Worm (Caenorhabditis elegans) whole organism, late embryonic: Measurements from ENCODE around the gene srbc-22.

Experiments
- K02D7.2 ChIP-seq: sonication (generic microtip); optimal IDR thresholded peaks from 2 replicates; lab custom pipeline; 2017; ENCODE audit warnings: mild to moderate bottlenecking, missing genetic modification characterization, missing compliant biosample characterization
- ceh-19 ChIP-seq: fragments of 200-800 bp; sonication (Bioruptor generic); optimal IDR thresholded peaks from 2 replicates; lab custom pipeline; 2018; ENCODE audit warnings: mild to moderate bottlenecking, missing genetic modification characterization, missing compliant biosample characterization
- ceh-2 ChIP-seq: sonication (generic microtip); optimal IDR thresholded peaks from 2 replicates; lab custom pipeline; 2016; ENCODE audit warnings: missing genotype, missing genetic modification characterization, missing compliant biosample characterization
- ceh-48 ChIP-seq: sonication (generic microtip); optimal IDR thresholded peaks from 2 replicates; lab custom pipeline; 2016; ENCODE audit warnings: missing genetic modification characterization, inconsistent platforms, missing compliant biosample characterization
- ets-4 ChIP-seq: sonication (generic microtip); optimal IDR thresholded peaks from 2 replicates; lab custom pipeline; 2016; ENCODE audit warnings: missing genetic modification characterization, missing compliant biosample characterization
- hlh-13 ChIP-seq: fragments of 200-800 bp; sonication (Bioruptor generic); optimal IDR thresholded peaks from 2 replicates; lab custom pipeline; 2018; ENCODE audit warnings: mild to moderate bottlenecking, missing genetic modification characterization, missing compliant biosample characterization
- hlh-30 ChIP-seq: sonication (generic microtip); optimal IDR thresholded peaks from 2 replicates; lab custom pipeline; 2017; ENCODE audit warnings: antibody characterized with exemption, missing genetic modification characterization, missing compliant biosample characterization; ENCODE audit not compliant: insufficient read depth
- pqm-1 ChIP-seq: sonication (generic microtip); optimal IDR thresholded peaks from 2 replicates; lab custom pipeline; 2016; ENCODE audit warnings: missing genetic modification characterization, missing compliant biosample characterization
- unc-3 ChIP-seq, 2 experiments: fragments of 200-800 bp in 1 of 2; sonication (Bioruptor generic) in 1 of 2; sonication (generic microtip) in 1 of 2; conservative IDR thresholded peaks in 1 of 2; optimal IDR thresholded peaks in 1 of 2; 2 replicates each; pipeline versions ENCODE4 v1.3.6 to Lab custom; 2016 to 2022; ENCODE audit warnings: missing compliant biosample characterization in 2 of 2, missing genetic modification characterization in 2 of 2, missing genetic modification reagents in 1 of 2
- unc-42 ChIP-seq: sonication (generic microtip); optimal IDR thresholded peaks from 2 replicates; lab custom pipeline; 2016; ENCODE audit warnings: missing genotype, missing genetic modification characterization, missing compliant biosample characterization
- unc-86 ChIP-seq: sonication (generic microtip); optimal IDR thresholded peaks from 2 replicates; lab custom pipeline; 2016; ENCODE audit warnings: missing genetic modification characterization, missing compliant biosample characterization

ce11 chrV:2174465-2174864 lies 17.5 kb downstream of the srbc-22 start:
- no peak for TF ChIP-seq K02D7.2 (tag; lab: Kevin White, UChicago)
- TF ChIP-seq hlh-30 = no peak
- TF ChIP-seq unc-86 (tag; lab: Kevin White, UChicago) = no peak
- no peak for TF ChIP-seq ceh-19 (GFP tag; lab: Kevin White, UChicago)
- TF ChIP-seq ets-4 (tag; lab: Kevin White, UChicago) = no peak
- TF ChIP-seq ceh-2 (tag; lab: Kevin White, UChicago) = no peak
- no peak for TF ChIP-seq unc-42 (tag; lab: Kevin White, UChicago)
- TF ChIP-seq hlh-13 = no peak
- no peak for TF ChIP-seq ceh-48 (tag; lab: Kevin White, UChicago)
- TF ChIP-seq pqm-1 (tag; lab: Kevin White, UChicago) = no peak
- no peak for TF ChIP-seq unc-3 (GFP tag; conservative IDR thresholded peaks at IDR 0.05; lab: Robert Waterston, UW)
- no peak for TF ChIP-seq unc-3 (tag; optimal IDR thresholded peaks at IDR 0.05; lab: Kevin White, UChicago)
